Fruit fly (Drosophila melanogaster) whole organism: ENCODE measurements around the gene PolD1.

Source experiments
- CG8478 ChIP-seq: fragments of >200 bp; optimal IDR thresholded peaks from 2 replicates; lab custom pipeline; 2018; ENCODE audit warnings: inconsistent platforms
- EcR ChIP-seq, 2 experiments: fragments of >200 bp; optimal IDR thresholded peaks; 2 replicates each; lab custom pipeline; 2017; ENCODE audit warnings: missing biosample characterization in 2 of 2, missing genetic modification characterization in 2 of 2, missing genetic modification reagents in 2 of 2
- pan ChIP-seq: fragments of >200 bp; optimal IDR thresholded peaks from 2 replicates; lab custom pipeline; 2017
- psq ChIP-seq: fragments of >200 bp; optimal IDR thresholded peaks from 2 replicates; lab custom pipeline; 2017
- usp ChIP-seq: fragments of >200 bp; optimal IDR thresholded peaks from 2 replicates; lab custom pipeline; 2017; ENCODE audit warnings: missing biosample characterization, missing genetic modification characterization, mixed read lengths

dm6 chr3L:16034224-16034623 is 46.6 kb upstream of the PolD1 start, which contains the start of gene CG42538:
- TF ChIP-seq psq (lab: Kevin White, UChicago) (no peak), CG8478 (no peak), usp (GFP tag; lab: Kevin White, UChicago) (no peak), EcR (GFP tag; optimal IDR thresholded peaks at IDR 0.05; lab: Kevin White, UChicago) (no peak), pan (no peak)
